Fruit fly (Drosophila melanogaster): ENCODE data around the gene Sr-CIV.

Gene Sr-CIV

dm6 chr2L:3477057-3477755, 46.6 kb downstream of the Sr-CIV start (continued):
- TF ChIP-seq CG15514 (GFP tag; optimal IDR thresholded peaks at IDR 0.05) = no peak
- TF ChIP-seq stwl (tag; optimal IDR thresholded peaks at IDR 0.05) = no peak
- TF ChIP-seq esg (GFP tag; conservative IDR thresholded peaks at IDR 0.05) = 0 out of 2 replicates have a peak, but pooled peaks have one; percentile 6
- TF ChIP-seq CG10565 (GFP tag; optimal IDR thresholded peaks at IDR 0.05) = no peak
- TF ChIP-seq gt (GFP tag; IDR thresholded peaks at IDR 0.05) = no peak
- TF ChIP-seq CG12769 (tag; optimal IDR thresholded peaks at IDR 0.05) = peak; percentile 85
- TF ChIP-seq CG16815 (GFP tag; optimal IDR thresholded peaks at IDR 0.05) = peak; percentile 44
- 0 out of 2 replicates have a peak, but pooled peaks have one; percentile 19 for TF ChIP-seq Scr (GFP tag; IDR thresholded peaks at IDR 0.05; ENCODE audit: partially characterized antibody)
- no peak for TF ChIP-seq Kr (GFP tag; optimal IDR thresholded peaks at IDR 0.05)
- TF ChIP-seq CG3726 (GFP tag; IDR thresholded peaks at IDR 0.05) = no peak
- TF ChIP-seq BEAF-32 (GFP tag; optimal IDR thresholded peaks at IDR 0.05) = peak; percentile 8
- TF ChIP-seq Dfd (GFP tag; optimal IDR thresholded peaks at IDR 0.05) = no peak
- TF ChIP-seq Meics (GFP tag; optimal IDR thresholded peaks at IDR 0.05) = peak; percentile 51
- no peak; the same call in 1 of the 2 replicates for TF ChIP-seq vvl (GFP tag; IDR thresholded peaks at IDR 0.05)
- peak; percentile 96 for TF ChIP-seq D19B (GFP tag; optimal IDR thresholded peaks at IDR 0.05)
- TF ChIP-seq Trl (optimal IDR thresholded peaks at IDR 0.05) = no peak
- no peak for TF ChIP-seq Trl (GFP tag; optimal IDR thresholded peaks at IDR 0.05)
- TF ChIP-seq jumu (GFP tag; optimal IDR thresholded peaks at IDR 0.05) = no peak
- TF ChIP-seq CG8388 (GFP tag; optimal IDR thresholded peaks at IDR 0.05) = peak; percentile 15
- TF ChIP-seq Pdp1 (GFP tag; optimal IDR thresholded peaks at IDR 0.05) = peak; percentile 43 to 47
- TF ChIP-seq sens (GFP tag) = peak; percentile 87
- peak; percentile 53 for TF ChIP-seq dmrt99B (tag; optimal IDR thresholded peaks at IDR 0.05)
- peak; percentile 4 for TF ChIP-seq CG16863 (GFP tag; optimal IDR thresholded peaks at IDR 0.05)
- TF ChIP-seq CG10462 (GFP tag; optimal IDR thresholded peaks at IDR 0.05) = no peak
- TF ChIP-seq corto (GFP tag; optimal IDR thresholded peaks at IDR 0.05) = no peak
- TF ChIP-seq YL-1 (GFP tag; optimal IDR thresholded peaks at IDR 0.05) = no peak
- TF ChIP-seq al (GFP tag; IDR thresholded peaks at IDR 0.05) = no peak; the same call in none of the 2 replicates
- 0 out of 3 replicates have a peak, but pooled peaks have one; percentile 22 for TF ChIP-seq ase (GFP tag; IDR thresholded peaks at IDR 0.05)
- peak; percentile 28 for TF ChIP-seq Hmr (GFP tag; optimal IDR thresholded peaks at IDR 0.05)
- TF ChIP-seq CG10209 (GFP tag; optimal IDR thresholded peaks at IDR 0.05) = peak; percentile 52
- no peak for TF ChIP-seq CG14860 (GFP tag; IDR thresholded peaks at IDR 0.05; ENCODE audit: partially characterized antibody)
- no peak for TF ChIP-seq ash1 (GFP tag; optimal IDR thresholded peaks at IDR 0.05)
- peak; percentile 62 for TF ChIP-seq CG11504 (tag; optimal IDR thresholded peaks at IDR 0.05)
- TF ChIP-seq Rx (GFP tag; IDR thresholded peaks at IDR 0.05) = no peak
- TF ChIP-seq az2 (GFP tag; optimal IDR thresholded peaks at IDR 0.05) = peak; percentile 44
- peak; percentile 49 for TF ChIP-seq ranshi (GFP tag; IDR thresholded peaks at IDR 0.05)
- TF ChIP-seq CG30403 (GFP tag; optimal IDR thresholded peaks at IDR 0.05) = peak; percentile 75
- peak; percentile 40; the same call in 1 of the 2 replicates for TF ChIP-seq Rfx (GFP tag; IDR thresholded peaks at IDR 0.05)
- TF ChIP-seq CG1024 (GFP tag; IDR thresholded peaks at IDR 0.05) = no peak
- TF ChIP-seq cwo (GFP tag; optimal IDR thresholded peaks at IDR 0.05) = peak; percentile 76
- TF ChIP-seq sisA (GFP tag; IDR thresholded peaks at IDR 0.05) = peak; percentile 21; the same call in 1 of the 2 replicates
- TF ChIP-seq CG3995 (GFP tag; optimal IDR thresholded peaks at IDR 0.05) = no peak
- TF ChIP-seq CG5953 (GFP tag; IDR thresholded peaks at IDR 0.05) = no peak
- TF ChIP-seq Myb (GFP tag; optimal IDR thresholded peaks at IDR 0.05) = no peak
- peak; percentile 48 for TF ChIP-seq CG13424 (tag; optimal IDR thresholded peaks at IDR 0.05)
- TF ChIP-seq Ptx1 (GFP tag; IDR thresholded peaks at IDR 0.05) = peak; percentile 45
- TF ChIP-seq CG4424 (GFP tag; optimal IDR thresholded peaks at IDR 0.05) = peak; percentile 33
- no peak for TF ChIP-seq CG15696 (tag; optimal IDR thresholded peaks at IDR 0.05)
- TF ChIP-seq Mes4 (GFP tag; optimal IDR thresholded peaks at IDR 0.05) = no peak
- peak; percentile 58 for TF ChIP-seq CG13775 (GFP tag; optimal IDR thresholded peaks at IDR 0.05)

Measured in whole organism, embryonic.